Fruit fly (Drosophila melanogaster): ENCODE measurements around the gene Sbat.

Sbat gene

dm6 chr2L:2830341-2830800 is 47.8 kb upstream of the Sbat start (continued):
- peak; percentile 60 for TF ChIP-seq CG13624 (GFP tag; optimal IDR thresholded peaks at IDR 0.05)
- peak; percentile 85 for TF ChIP-seq PHDP (tag; optimal IDR thresholded peaks at IDR 0.05)
- peak in 1 of 2 experiments; percentile 93 for TF ChIP-seq Eip74EF (GFP tag; optimal IDR thresholded peaks at IDR 0.05)
- TF ChIP-seq B-H2 (GFP tag; optimal IDR thresholded peaks at IDR 0.05) = no peak
- TF ChIP-seq cg (GFP tag; optimal IDR thresholded peaks at IDR 0.05) = no peak
- no peak for TF ChIP-seq hb (GFP tag; IDR thresholded peaks at IDR 0.05; ENCODE audit: partially characterized antibody)
- TF ChIP-seq CG18476 (GFP tag; optimal IDR thresholded peaks at IDR 0.05) = peak; percentile 86
- TF ChIP-seq Usf (GFP tag; optimal IDR thresholded peaks at IDR 0.05) = peak; percentile 86
- TF ChIP-seq fd96Cb (tag; optimal IDR thresholded peaks at IDR 0.05) = peak; percentile 89
- no peak for TF ChIP-seq Lim3 (GFP tag; IDR thresholded peaks at IDR 0.05)
- no peak for TF ChIP-seq vnd (GFP tag; IDR thresholded peaks at IDR 0.05; ENCODE audit: partially characterized antibody)
- no peak for TF ChIP-seq crc (GFP tag; optimal IDR thresholded peaks at IDR 0.05)
- no peak for TF ChIP-seq CG3163 (GFP tag; optimal IDR thresholded peaks at IDR 0.05)
- TF ChIP-seq Hr78 (GFP tag; optimal IDR thresholded peaks at IDR 0.05) = peak in 1 of 2 experiments; percentile 80
- peak; percentile 31; the same call in 1 of the 2 replicates for TF ChIP-seq CG10321 (GFP tag; IDR thresholded peaks at IDR 0.05)
- TF ChIP-seq schlank (tag; optimal IDR thresholded peaks at IDR 0.05) = peak; percentile 49
- peak; percentile 86 for TF ChIP-seq CG15011 (GFP tag; optimal IDR thresholded peaks at IDR 0.05)
- peak; percentile 81 for TF ChIP-seq CG7357 (GFP tag; IDR thresholded peaks at IDR 0.05)
- TF ChIP-seq Ptx1 (GFP tag; IDR thresholded peaks at IDR 0.05) = peak; percentile 78
- peak; percentile 80 for TF ChIP-seq org-1 (GFP tag; optimal IDR thresholded peaks at IDR 0.05)
- TF ChIP-seq HLHmδ (GFP tag; optimal IDR thresholded peaks at IDR 0.05) = no peak
- peak; percentile 88 for TF ChIP-seq caup (GFP tag; optimal IDR thresholded peaks at IDR 0.05; ENCODE audit: severe bottlenecking)
- TF ChIP-seq Myb (GFP tag; optimal IDR thresholded peaks at IDR 0.05) = peak; percentile 6
- peak; percentile 62 for TF ChIP-seq stc (GFP tag; IDR thresholded peaks at IDR 0.05)
- no peak for TF ChIP-seq stwl (tag; optimal IDR thresholded peaks at IDR 0.05)
- peak; percentile 60 for TF ChIP-seq pum (GFP tag; optimal IDR thresholded peaks at IDR 0.05)
- TF ChIP-seq dysf (GFP tag; IDR thresholded peaks at IDR 0.05) = peak; percentile 85
- no peak for TF ChIP-seq Bgb (GFP tag; IDR thresholded peaks at IDR 0.05; ENCODE audit: partially characterized antibody)
- TF ChIP-seq Atf-2 (GFP tag; optimal IDR thresholded peaks at IDR 0.05) = peak; percentile 43
- peak; percentile 88 for TF ChIP-seq CG17385 (GFP tag; optimal IDR thresholded peaks at IDR 0.05)
- peak; percentile 50 for TF ChIP-seq CHES-1-like (GFP tag; optimal IDR thresholded peaks at IDR 0.05)
- TF ChIP-seq mam (GFP tag; optimal IDR thresholded peaks at IDR 0.05) = peak; percentile 50
- peak; percentile 67; the same call in 2 of the 3 replicates for TF ChIP-seq zfh1 (GFP tag; IDR thresholded peaks at IDR 0.05)
- TF ChIP-seq CG4854 (GFP tag; optimal IDR thresholded peaks at IDR 0.05) = peak; percentile 76
- TF ChIP-seq D19A (tag; optimal IDR thresholded peaks at IDR 0.05) = peak; percentile 89
- TF ChIP-seq gcm (GFP tag; optimal IDR thresholded peaks at IDR 0.05) = peak; percentile 89
- no peak for TF ChIP-seq CG3726 (GFP tag; IDR thresholded peaks at IDR 0.05)
- peak; percentile 65 for TF ChIP-seq ssp (GFP tag; IDR thresholded peaks at IDR 0.05)
- peak; percentile 77 for TF ChIP-seq salm (tag; optimal IDR thresholded peaks at IDR 0.05)
- TF ChIP-seq prd (optimal IDR thresholded peaks at IDR 0.05) = no peak
- peak; percentile 82 for TF ChIP-seq prd (GFP tag; IDR thresholded peaks at IDR 0.05)
- TF ChIP-seq CG7963 (GFP tag; IDR thresholded peaks at IDR 0.05; ENCODE audit: partially characterized antibody) = no peak
- peak; percentile 76 for TF ChIP-seq Ets65A (GFP tag)
- TF ChIP-seq sens-2 (GFP tag; IDR thresholded peaks at IDR 0.05) = no peak; the same call in 1 of the 2 replicates
- peak; percentile 42 for TF ChIP-seq CG7987 (GFP tag; optimal IDR thresholded peaks at IDR 0.05)
- TF ChIP-seq sens (GFP tag) = peak; percentile 96
- peak; percentile 95 for TF ChIP-seq CG2678 (tag; optimal IDR thresholded peaks at IDR 0.05)
- TF ChIP-seq danr (GFP tag; IDR thresholded peaks at IDR 0.05) = peak; percentile 78
- TF ChIP-seq CG14014 (GFP tag; IDR thresholded peaks at IDR 0.05) = peak; percentile 61
- no peak for TF ChIP-seq Elba2 (GFP tag; optimal IDR thresholded peaks at IDR 0.05)
